Worm (Caenorhabditis elegans) whole organism, L4 larva: ENCODE measurements around the gene nspc-5.
A peak's percentile ranks its signal among the peaks of the same experiment; 100 is the strongest.
"Not testable (repeated sequence)": the region's sequence is repeated elsewhere in the genome, so short reads cannot be mapped to it uniquely, and the experiment has no call there.

Experiments used
- Y75B8A.6 ChIP-seq: fragments of 200-800 bp; sonication (Bioruptor generic); IDR thresholded peaks from 2 replicates; pipeline ENCODE4 v1.3.6; 2022; ENCODE audit warnings: missing genetic modification reagents, missing genetic modification characterization, missing compliant biosample characterization
- aha-1 ChIP-seq: fragments of 150-350 bp; peaks from one replicate; lab custom pipeline; 2014; ENCODE audit warnings: missing biosample characterization, missing genetic modification characterization
- ama-1 ChIP-seq: fragments of 150-350 bp; optimal IDR thresholded peaks from 2 replicates; lab custom pipeline; 2014; ENCODE audit warnings: inconsistent platforms, mixed read lengths
- ceh-82 ChIP-seq: sonication (generic microtip); optimal IDR thresholded peaks from 2 replicates; lab custom pipeline; 2017; ENCODE audit warnings: missing biosample characterization, missing genetic modification characterization
- ctbp-1 ChIP-seq: fragments of 200-800 bp; sonication (Bioruptor generic); IDR thresholded peaks from 2 replicates; pipeline ENCODE4 v1.3.6; 2022; ENCODE audit warnings: missing genetic modification reagents, missing genetic modification characterization, missing compliant biosample characterization
- daf-12 ChIP-seq: fragments of 150-350 bp; optimal IDR thresholded peaks from 2 replicates; lab custom pipeline; 2014; ENCODE audit warnings: missing biosample characterization, missing genetic modification reagents, missing genetic modification characterization
- daf-16 ChIP-seq, 3 experiments: sonication (generic microtip); optimal IDR thresholded peaks; 2 replicates each; lab custom pipeline; 2016 to 2017; ENCODE audit warnings: missing genetic modification characterization in 3 of 3, missing genetic modification reagents in 3 of 3, mild to moderate bottlenecking in 2 of 3, missing compliant biosample characterization in 2 of 3, missing biosample characterization in 1 of 3, moderate library complexity in 1 of 3
- dmd-6 ChIP-seq: fragments of 200-800 bp; sonication (Bioruptor generic); IDR thresholded peaks from 2 replicates; pipeline ENCODE4 v1.3.6; 2022; ENCODE audit warnings: missing genetic modification reagents, missing genetic modification characterization, missing compliant biosample characterization
- dve-1 ChIP-seq: sonication (generic microtip); optimal IDR thresholded peaks from 2 replicates; lab custom pipeline; 2017; ENCODE audit warnings: antibody characterized with exemption, mild to moderate bottlenecking, missing genetic modification characterization, missing compliant biosample characterization; ENCODE audit not compliant: insufficient read depth
- fkh-10 ChIP-seq: fragments of 150-350 bp; optimal IDR thresholded peaks from 2 replicates; lab custom pipeline; 2014; ENCODE audit warnings: missing biosample characterization, missing genetic modification reagents, missing genetic modification characterization
- gei-8 ChIP-seq: fragments of 200-800 bp; sonication (Bioruptor generic); optimal IDR thresholded peaks from 2 replicates; lab custom pipeline; 2018; ENCODE audit warnings: mild to moderate bottlenecking, missing genetic modification characterization, missing compliant biosample characterization
- hlh-30 ChIP-seq: sonication (generic microtip); optimal IDR thresholded peaks from 2 replicates; lab custom pipeline; 2017; ENCODE audit warnings: antibody characterized with exemption, mild to moderate bottlenecking, missing genetic modification characterization, missing compliant biosample characterization; ENCODE audit not compliant: insufficient read depth
- jun-1 ChIP-seq: fragments of 150-350 bp; optimal IDR thresholded peaks from 2 replicates; lab custom pipeline; 2014; ENCODE audit warnings: missing biosample characterization, missing genetic modification reagents, missing genetic modification characterization
- lin-29 ChIP-seq: fragments of 200-800 bp; sonication (Bioruptor generic); IDR thresholded peaks from 2 replicates; pipeline ENCODE4 v1.3.6; 2022; ENCODE audit warnings: missing genetic modification reagents, missing genetic modification characterization, missing compliant biosample characterization
- lin-38 ChIP-seq: fragments of 200-800 bp; sonication (Bioruptor generic); IDR thresholded peaks from 2 replicates; pipeline ENCODE4 v1.3.6; 2022; ENCODE audit warnings: missing genetic modification reagents, missing genetic modification characterization, missing compliant biosample characterization
- lin-39 ChIP-seq: fragments of 150-350 bp; optimal IDR thresholded peaks from 2 replicates; lab custom pipeline; 2014; ENCODE audit warnings: missing biosample characterization, missing genetic modification reagents, missing genetic modification characterization
- lir-3 ChIP-seq: sonication (generic microtip); optimal IDR thresholded peaks from 2 replicates; lab custom pipeline; 2016; ENCODE audit warnings: mild to moderate bottlenecking, missing genetic modification characterization, missing compliant biosample characterization
- lsy-2 ChIP-seq, 2 experiments: fragments of 150-350 bp in 1 of 2; sonication (generic microtip) in 1 of 2; optimal IDR thresholded peaks; 2 replicates each; lab custom pipeline; 2014 to 2017; ENCODE audit warnings: missing biosample characterization in 2 of 2, missing genetic modification characterization in 2 of 2
- madf-5 ChIP-seq, 2 experiments: fragments of 200-800 bp; sonication (Bioruptor generic); IDR thresholded peaks; 2 replicates each; pipeline ENCODE4 v1.3.6; 2022; ENCODE audit warnings: missing compliant biosample characterization in 2 of 2, missing genetic modification characterization in 2 of 2
- mep-1 ChIP-seq: fragments of 150-350 bp; sonication (generic microtip); optimal IDR thresholded peaks from 3 replicates; lab custom pipeline; 2014; ENCODE audit warnings: missing biosample characterization, missing genetic modification characterization
- mxl-2 ChIP-seq: fragments of 200-800 bp; sonication (Bioruptor generic); conservative IDR thresholded peaks from 2 replicates; pipeline ENCODE4 v1.3.6; 2022; ENCODE audit warnings: missing genetic modification reagents, missing genetic modification characterization, missing compliant biosample characterization
- mxl-3 ChIP-seq: fragments of 200-800 bp; sonication (Bioruptor generic); optimal IDR thresholded peaks from 2 replicates; lab custom pipeline; 2018; ENCODE audit warnings: mild to moderate bottlenecking, missing genetic modification characterization, missing compliant biosample characterization
- nhr-10 ChIP-seq: fragments of 150-350 bp; optimal IDR thresholded peaks from 2 replicates; lab custom pipeline; 2014; ENCODE audit warnings: missing biosample characterization, missing genetic modification characterization
- nhr-28 ChIP-seq: fragments of 150-350 bp; optimal IDR thresholded peaks from 2 replicates; lab custom pipeline; 2014; ENCODE audit warnings: missing biosample characterization, missing genetic modification characterization
- nhr-77 ChIP-seq: fragments of 150-350 bp; optimal IDR thresholded peaks from 2 replicates; lab custom pipeline; 2014; ENCODE audit warnings: missing biosample characterization, missing genetic modification characterization
- php-3 ChIP-seq: fragments of 200-800 bp; sonication (Bioruptor generic); IDR thresholded peaks from 2 replicates; pipeline ENCODE4 v1.3.6; 2022; ENCODE audit warnings: missing genetic modification reagents, missing genetic modification characterization, missing compliant biosample characterization
- pqm-1 ChIP-seq: sonication (generic microtip); optimal IDR thresholded peaks from 2 replicates; lab custom pipeline; 2017; ENCODE audit warnings: missing biosample characterization, missing genetic modification characterization
- unc-62 ChIP-seq, 3 experiments: fragments of 150-350 bp in 1 of 3; sonication (generic microtip); optimal IDR thresholded peaks in 2 of 3; peaks in 1 of 3; 1 replicate in 1 of 3; 2 replicates in 2 of 3; lab custom pipeline; 2014 to 2017; ENCODE audit warnings: missing biosample characterization in 3 of 3, missing genetic modification characterization in 3 of 3, missing genetic modification reagents in 3 of 3, missing genotype in 1 of 3
- vab-7 ChIP-seq: fragments of 200-800 bp; sonication (Bioruptor generic); IDR thresholded peaks from 2 replicates; pipeline ENCODE4 v1.3.6; 2022; ENCODE audit warnings: missing genetic modification reagents, missing genetic modification characterization, missing compliant biosample characterization
- zag-1 ChIP-seq: fragments of 150-350 bp; optimal IDR thresholded peaks from 2 replicates; lab custom pipeline; 2014; ENCODE audit warnings: missing biosample characterization, missing genetic modification characterization

Gene nspc-5

ce11 chrX:8538262-8538776 is at the start of gene nspc-5, which contains the start of gene nspc-4:
Gene nspc-5, plus strand, starts transcription at chrX:8538726.
Gene nspc-4, minus strand, starts transcription at chrX:8538362.
- not testable (repeated sequence) for TF ChIP-seq lsy-2 (tag; optimal IDR thresholded peaks at IDR 0.05; lab: Kevin White, UChicago); lin-29 (GFP tag; lab: Robert Waterston, UW); Y75B8A.6 (GFP tag; lab: Robert Waterston, UW)
- TF ChIP-seq, all 104 proteins: peak for 0; not testable (repeated sequence) for 104

- TF ChIP-seq mxl-3 (GFP tag; lab: Kevin White, UChicago): no peak
- TF ChIP-seq aha-1 (tag; lab: Kevin White, UChicago): peak; percentile 52
- peak in 1 of 2 experiments; percentile 92 for TF ChIP-seq unc-62 (GFP tag; optimal IDR thresholded peaks at IDR 0.05 in 1 of 2; lab: Kevin White, UChicago)
- no peak for TF ChIP-seq unc-62 (tag; optimal IDR thresholded peaks at IDR 0.05; lab: Kevin White, UChicago)
Measured at ce11 chrX:8489415-8489814, 49.1 kb upstream of the nspc-5 start.

ce11 chrX:8489886-8490285 is 48.6 kb upstream of the nspc-5 start:
- TF ChIP-seq jun-1 (tag; lab: Kevin White, UChicago): no peak
- TF ChIP-seq ctbp-1 (GFP tag; lab: Robert Waterston, UW): 0 out of 2 replicates have a peak, but pooled peaks have one; percentile 30
- TF ChIP-seq fkh-10: peak; percentile 87

- no peak for TF ChIP-seq daf-16 (GFP tag; optimal IDR thresholded peaks at IDR 0.05; lab: Kevin White, UChicago)
- TF ChIP-seq daf-16 (tag; optimal IDR thresholded peaks at IDR 0.05; lab: Kevin White, UChicago): peak; percentile 91
- peak; percentile 71 for TF ChIP-seq nhr-28
- TF ChIP-seq pqm-1: peak; percentile 19
- peak; percentile 26 for TF ChIP-seq dve-1 (tag; lab: Kevin White, UChicago)
- TF ChIP-seq nhr-77 (tag; lab: Kevin White, UChicago): peak; percentile 9
- no peak for TF ChIP-seq zag-1 (tag; lab: Kevin White, UChicago)
- TF ChIP-seq mep-1 (tag; lab: Kevin White, UChicago): no peak
- peak; percentile 11 for TF ChIP-seq hlh-30 (tag; lab: Kevin White, UChicago)
Measured at ce11 chrX:8492750-8493149, 45.8 kb upstream of the nspc-5 start.

ce11 chrX:8495005-8495404 is 43.5 kb upstream of the nspc-5 start, which contains the start of gene T01B10.5:
Gene T01B10.5, plus strand, starts transcription at chrX:8495305.
- TF ChIP-seq nhr-28: no peak
- TF ChIP-seq nhr-10 (tag; lab: Kevin White, UChicago): no peak
- TF ChIP-seq madf-5 (GFP tag; IDR thresholded peaks at IDR 0.05; lab: Robert Waterston, UW): no peak
- no peak for TF ChIP-seq ama-1 (lab: Kevin White, UChicago)
- no peak for TF ChIP-seq ceh-82 (tag; lab: Kevin White, UChicago)
- no peak for TF ChIP-seq lin-38 (GFP tag; lab: Robert Waterston, UW)
- TF ChIP-seq daf-12: no peak
- no peak for TF ChIP-seq Y75B8A.6 (GFP tag; lab: Robert Waterston, UW)
- no peak for TF ChIP-seq gei-8 (GFP tag; lab: Kevin White, UChicago)
- TF ChIP-seq php-3 (GFP tag; lab: Robert Waterston, UW): no peak
- no peak for TF ChIP-seq lir-3 (tag; lab: Kevin White, UChicago)
- TF ChIP-seq daf-16 (GFP tag; optimal IDR thresholded peaks at IDR 0.05; lab: Kevin White, UChicago): no peak
- no peak for TF ChIP-seq daf-16 (tag; optimal IDR thresholded peaks at IDR 0.05; lab: Kevin White, UChicago)
- no peak for TF ChIP-seq lin-39
- no peak for TF ChIP-seq dmd-6 (GFP tag; lab: Robert Waterston, UW)
- TF ChIP-seq unc-62 (GFP tag; optimal IDR thresholded peaks at IDR 0.05 in 1 of 2; lab: Kevin White, UChicago): no peak
- TF ChIP-seq unc-62 (tag; optimal IDR thresholded peaks at IDR 0.05; lab: Kevin White, UChicago): no peak
- TF ChIP-seq mxl-2: no peak
- TF ChIP-seq, all 104 proteins: peak for 0

ce11 chrX:8499721-8500120 is 38.8 kb upstream of the nspc-5 start, which contains the start of gene grd-14:
Gene grd-14, plus strand, starts transcription at chrX:8500021.
- peak; percentile 13 for TF ChIP-seq aha-1 (tag; lab: Kevin White, UChicago)
- no peak for TF ChIP-seq ctbp-1 (GFP tag; lab: Robert Waterston, UW)
- no peak for TF ChIP-seq vab-7 (GFP tag; lab: Robert Waterston, UW)
